Fruit fly (Drosophila melanogaster) whole organism: Measurements from ENCODE around the gene dlp.

ENCODE experiments used
- CG8478 ChIP-seq: fragments of >200 bp; optimal IDR thresholded peaks from 2 replicates; lab custom pipeline; 2018; ENCODE audit warnings: inconsistent platforms
- Dll ChIP-seq: fragments of >200 bp; optimal IDR thresholded peaks from 2 replicates; lab custom pipeline; 2017
- EcR ChIP-seq, 2 experiments: fragments of >200 bp; optimal IDR thresholded peaks; 2 replicates each; lab custom pipeline; 2017; ENCODE audit warnings: missing biosample characterization in 2 of 2, missing genetic modification characterization in 2 of 2, missing genetic modification reagents in 2 of 2
- pan ChIP-seq: fragments of >200 bp; optimal IDR thresholded peaks from 2 replicates; lab custom pipeline; 2017
- psq ChIP-seq: fragments of >200 bp; optimal IDR thresholded peaks from 2 replicates; lab custom pipeline; 2017
- usp ChIP-seq: fragments of >200 bp; optimal IDR thresholded peaks from 2 replicates; lab custom pipeline; 2017; ENCODE audit warnings: missing biosample characterization, missing genetic modification characterization, mixed read lengths

dlp gene

dm6 chr3L:14640814-14641317, 8.5 kb downstream of the dlp start:
- no peak for TF ChIP-seq pan

DNA sequence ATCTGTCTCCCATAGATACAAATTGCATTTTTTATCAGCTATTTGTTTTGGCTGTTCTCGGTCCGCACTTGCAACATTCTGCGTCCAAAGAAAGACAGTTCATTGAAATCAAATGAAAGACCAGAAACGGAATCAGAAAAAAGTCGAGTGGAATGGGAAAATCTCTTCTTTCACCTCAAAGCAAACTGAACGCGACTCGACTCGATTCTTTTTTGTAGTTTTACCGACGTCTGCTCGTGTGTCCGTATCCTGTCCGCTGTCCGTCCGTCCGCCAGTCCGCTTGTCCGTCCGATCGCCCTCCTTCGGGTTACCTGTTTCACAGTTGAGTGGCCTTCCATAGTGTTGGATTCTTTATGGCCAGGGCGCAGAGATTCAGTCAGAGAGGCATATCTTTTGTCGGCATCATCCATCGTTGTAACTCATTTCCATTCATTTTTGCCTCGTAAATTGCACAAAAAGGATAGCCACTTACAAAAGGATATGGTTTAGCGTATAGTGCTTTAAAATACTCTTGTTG, 9.6 kb downstream of the dlp start:
- TF ChIP-seq CG8478 (lab: Kevin White, UChicago) (no peak), Dll (no peak), pan (no peak), usp (GFP tag; lab: Kevin White, UChicago) (no peak)

DNA sequence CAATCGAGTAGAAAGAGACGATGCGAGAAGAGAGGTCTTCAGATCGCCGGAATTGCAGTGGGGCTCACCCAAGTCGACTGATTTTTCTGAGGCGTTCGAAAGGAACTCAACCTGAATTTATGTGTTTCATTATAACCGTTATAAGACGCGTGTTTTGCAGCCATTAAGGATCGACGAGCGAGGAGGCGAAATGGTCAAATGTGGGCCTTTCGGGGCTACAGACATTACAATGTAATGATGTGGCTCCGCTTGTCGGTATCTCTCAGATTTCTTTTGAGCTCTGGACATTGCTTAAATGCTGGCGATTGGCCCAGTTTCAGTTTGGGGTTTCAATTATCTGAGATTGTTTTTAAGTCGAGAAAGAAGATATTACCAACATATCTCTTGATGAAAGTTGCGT, 10.4 kb downstream of the dlp start:
- TF ChIP-seq EcR (GFP tag; optimal IDR thresholded peaks at IDR 0.05; lab: Kevin White, UChicago) (no peak), Dll (no peak)

dm6 chr3L:14643692-14644091, 11.3 kb downstream of the dlp start:
- TF ChIP-seq pan (no peak), EcR (GFP tag; optimal IDR thresholded peaks at IDR 0.05; lab: Kevin White, UChicago) (no peak), Dll (no peak), psq (no peak), usp (GFP tag; lab: Kevin White, UChicago) (no peak), CG8478 (lab: Kevin White, UChicago) (no peak)

dm6 chr3L:14645120-14645519, 12.7 kb downstream of the dlp start:
- TF ChIP-seq psq = no peak
- TF ChIP-seq pan = no peak
- no peak for TF ChIP-seq usp (GFP tag; lab: Kevin White, UChicago)

- TF ChIP-seq CG8478 (lab: Kevin White, UChicago) (no peak), usp (GFP tag; lab: Kevin White, UChicago) (no peak), Dll (no peak), psq (no peak), EcR (GFP tag; optimal IDR thresholded peaks at IDR 0.05; lab: Kevin White, UChicago) (no peak), pan (no peak)
Observed at dm6 chr3L:14645934-14646333, 13.5 kb downstream of the dlp start.

dm6 chr3L:14647210-14647869, 14.9 kb downstream of the dlp start:
- no peak for TF ChIP-seq usp (GFP tag; lab: Kevin White, UChicago)

DNA sequence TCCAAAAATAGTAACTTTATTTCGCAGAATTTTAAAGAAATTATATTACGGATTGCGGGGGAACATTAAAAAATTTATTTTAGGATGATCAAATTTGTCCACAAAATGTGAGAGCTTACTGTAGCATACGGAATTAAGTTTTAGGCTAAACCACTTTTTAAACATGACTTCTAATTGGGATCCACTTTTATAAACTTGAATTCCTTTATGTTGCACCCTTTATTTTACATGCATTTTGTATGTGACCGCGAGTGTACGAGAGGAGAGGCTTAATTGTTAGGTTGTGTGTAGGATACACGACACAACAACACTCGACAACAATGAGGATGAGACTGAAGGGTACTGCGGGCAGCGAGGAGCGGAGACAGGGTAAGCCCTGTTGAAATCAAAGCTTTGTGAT, 16.5 kb downstream of the dlp start:
- TF ChIP-seq EcR (GFP tag; optimal IDR thresholded peaks at IDR 0.05; lab: Kevin White, UChicago) = no peak

DNA sequence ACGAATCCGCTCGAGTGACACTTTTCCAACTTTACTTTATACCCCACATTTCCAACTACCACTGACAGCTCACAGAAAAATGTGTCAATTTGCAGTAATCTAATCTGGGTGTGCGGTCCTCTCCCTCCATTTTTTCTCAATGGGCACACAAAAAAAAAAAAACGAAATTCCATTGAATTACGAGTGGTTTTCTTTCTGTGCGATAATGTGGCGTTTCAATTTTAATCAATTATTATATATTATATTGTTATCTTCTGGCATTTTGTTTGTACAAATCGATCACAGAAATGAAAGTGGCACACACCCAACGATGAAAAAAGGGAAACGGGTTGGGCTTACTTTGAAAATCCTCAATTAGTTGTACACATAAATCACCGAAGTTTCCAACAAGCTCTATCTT, 17.9 kb downstream of the dlp start:
- no peak for TF ChIP-seq pan
- no peak for TF ChIP-seq EcR (GFP tag; optimal IDR thresholded peaks at IDR 0.05; lab: Kevin White, UChicago)
- TF ChIP-seq usp (GFP tag; lab: Kevin White, UChicago) = no peak

- TF ChIP-seq CG8478 (lab: Kevin White, UChicago) = no peak
- TF ChIP-seq EcR (GFP tag; optimal IDR thresholded peaks at IDR 0.05; lab: Kevin White, UChicago) = no peak
- TF ChIP-seq usp (GFP tag; lab: Kevin White, UChicago) = no peak
- TF ChIP-seq Dll = no peak
- TF ChIP-seq pan = no peak
- no peak for TF ChIP-seq psq
Observed at dm6 chr3L:14652554-14652953, 20.2 kb downstream of the dlp start.

DNA sequence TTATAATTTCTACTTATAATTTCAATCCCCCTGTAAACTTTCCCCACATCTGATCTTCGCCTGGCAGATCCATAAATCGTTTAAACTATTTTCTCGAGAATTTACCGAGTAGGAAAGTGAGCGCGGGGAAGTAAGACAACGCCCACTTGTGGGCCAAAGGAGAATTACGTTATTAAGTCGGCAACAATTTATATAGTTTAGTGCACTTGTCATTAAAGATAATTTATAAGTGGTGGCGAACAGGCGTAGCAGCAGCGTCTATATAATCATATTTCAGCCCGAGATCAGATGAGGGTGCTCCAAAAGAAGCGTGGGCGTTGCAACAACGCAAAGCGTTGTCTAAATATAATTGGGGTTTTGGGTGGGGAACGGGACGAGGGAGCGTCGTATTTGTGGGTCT, 22.3 kb downstream of the dlp start:
- TF ChIP-seq Dll = no peak
- peak in 1 of 2 experiments; percentile 1 for TF ChIP-seq EcR (GFP tag; optimal IDR thresholded peaks at IDR 0.05; lab: Kevin White, UChicago)

dm6 chr3L:14655178-14655577, 22.8 kb downstream of the dlp start:
- TF ChIP-seq psq (no peak), pan (no peak)

DNA sequence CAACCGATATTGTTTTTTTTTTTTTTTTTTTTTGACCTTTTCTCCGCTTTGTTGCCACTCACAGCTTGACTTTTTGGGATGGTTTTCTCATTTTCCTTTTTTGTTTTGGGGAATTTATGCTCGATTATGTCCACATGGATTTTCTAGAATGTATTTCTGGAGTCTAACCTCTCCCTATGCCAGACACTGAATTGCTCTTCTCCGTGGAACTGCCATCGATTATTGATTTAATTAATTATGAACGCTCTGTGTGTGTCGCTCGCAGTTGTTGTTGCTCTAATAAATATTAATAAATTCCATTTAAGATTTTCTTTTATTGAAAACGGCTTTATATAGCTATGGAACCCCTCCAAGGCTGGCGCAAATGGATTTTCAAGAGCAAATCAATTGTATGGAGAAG, 23.3 kb downstream of the dlp start:
- TF ChIP-seq usp (GFP tag; lab: Kevin White, UChicago) (no peak), pan (no peak)

DNA sequence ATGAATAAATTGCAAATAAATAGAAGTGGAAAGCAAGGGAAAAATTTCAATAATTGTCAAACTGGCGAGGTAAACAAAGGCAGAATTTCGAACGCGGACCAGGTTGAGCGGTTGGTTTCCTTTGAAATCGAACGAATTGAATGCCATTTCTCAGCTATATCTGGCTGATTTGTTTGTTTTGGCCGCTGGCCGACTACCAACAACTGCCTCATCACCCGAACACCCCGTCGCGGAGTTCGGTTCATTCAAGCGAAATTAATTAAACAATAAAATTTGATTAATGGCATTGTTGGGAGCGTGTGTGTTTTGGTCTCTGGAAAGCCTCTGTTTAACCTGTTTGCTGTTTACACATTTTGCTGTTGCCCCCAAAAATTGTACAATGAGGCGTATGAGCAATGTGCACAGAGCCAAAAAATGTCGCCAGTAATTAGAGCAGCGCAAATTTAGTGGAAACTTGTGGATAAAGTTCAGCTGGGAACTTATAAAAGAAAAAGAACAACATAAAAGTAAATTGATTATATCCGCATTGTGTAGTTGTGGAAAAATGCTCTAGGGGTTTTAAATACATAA, 25.2 kb downstream of the dlp start:
- TF ChIP-seq EcR (GFP tag; optimal IDR thresholded peaks at IDR 0.05; lab: Kevin White, UChicago) (no peak), CG8478 (lab: Kevin White, UChicago) (no peak), psq (no peak), pan (no peak), usp (GFP tag; lab: Kevin White, UChicago) (no peak), Dll (no peak)
